Worm (Caenorhabditis elegans): ENCODE measurements around the gene nhr-152.

DNA sequence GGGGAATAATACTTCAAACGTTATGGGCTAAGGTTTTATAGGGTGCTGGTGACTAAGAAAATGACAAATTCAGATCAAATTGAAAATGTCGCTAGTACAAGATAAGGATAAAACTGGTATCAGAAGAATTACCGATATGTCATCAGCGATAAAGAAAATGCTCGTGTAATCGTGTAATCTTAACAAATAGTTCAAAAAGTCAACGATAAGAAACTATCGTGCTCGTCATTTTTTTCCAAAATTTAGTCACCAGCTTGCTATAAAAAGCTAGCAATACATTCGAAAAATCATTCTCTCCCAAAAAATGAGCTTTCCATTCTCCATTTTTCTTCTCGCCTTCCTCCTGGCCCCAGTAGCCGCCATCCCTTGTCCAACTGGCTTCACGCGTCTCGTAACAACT, 48.3 kb upstream of the nhr-152 start, which contains the start of gene clec-45:
- TF ChIP-seq jun-1 (tag; optimal IDR thresholded peaks at IDR 0.05) (no peak), ceh-28 (tag; optimal IDR thresholded peaks at IDR 0.05) (no peak), ama-1 (optimal IDR thresholded peaks at IDR 0.05) (no peak), egl-27 (tag; optimal IDR thresholded peaks at IDR 0.05) (no peak), fkh-10 (GFP tag; optimal IDR thresholded peaks at IDR 0.05) (no peak), unc-62 (GFP tag; optimal IDR thresholded peaks at IDR 0.05) (no peak), nfya-1 (tag; optimal IDR thresholded peaks at IDR 0.05; ENCODE audit: insufficient read depth) (no peak)

Data from whole organism, L3 larva.